Worm (Caenorhabditis elegans): ENCODE data around the gene pals-23.
A peak's percentile ranks its signal among the peaks of the same experiment; 100 is the strongest.

pals-23 gene

ce11 chrIII:154168-154567 is 29.6 kb downstream of the pals-23 start (continued):
- TF ChIP-seq pha-4 (GFP tag; IDR thresholded peaks at IDR 0.05) (no peak), pha-4 (tag; optimal IDR thresholded peaks at IDR 0.05) (no peak), lin-38 (GFP tag; IDR thresholded peaks at IDR 0.05) (no peak), nhr-28 (tag; optimal IDR thresholded peaks at IDR 0.05) (peak; percentile 99), tag-97 (GFP tag; IDR thresholded peaks at IDR 0.05) (no peak), ctbp-1 (GFP tag; IDR thresholded peaks at IDR 0.05) (no peak), dmd-9 (GFP tag; IDR thresholded peaks at IDR 0.05) (no peak), mes-2 (tag; optimal IDR thresholded peaks at IDR 0.05; ENCODE audit: poor library complexity, severe bottlenecking) (no peak), dpl-1 (GFP tag; optimal IDR thresholded peaks at IDR 0.05) (no peak), ZK546.5 (tag; optimal IDR thresholded peaks at IDR 0.05) (no peak), saeg-2 (GFP tag; IDR thresholded peaks at IDR 0.05) (no peak), aly-2 (tag; optimal IDR thresholded peaks at IDR 0.05) (no peak)

- no peak for TF ChIP-seq zip-11 (GFP tag; IDR thresholded peaks at IDR 0.05)
Observed at ce11 chrIII:156645-157044, 32.1 kb downstream of the pals-23 start, which contains the start of the genes zig-13 and ver-1. zig-13 (minus strand) TSS chrIII:156745. ver-1 (plus strand) TSS chrIII:156824.

ce11 chrIII:157980-158379 is 33.4 kb downstream of the pals-23 start:
- TF ChIP-seq dpl-1 (GFP tag; optimal IDR thresholded peaks at IDR 0.05) (no peak), F37D6.2 (tag; optimal IDR thresholded peaks at IDR 0.05) (no peak), saeg-2 (GFP tag; IDR thresholded peaks at IDR 0.05) (no peak), snpc-4 (tag; optimal IDR thresholded peaks at IDR 0.05) (no peak), php-3 (GFP tag; IDR thresholded peaks at IDR 0.05) (no peak), aha-1 (tag) (peak; percentile 17), vab-7 (GFP tag; IDR thresholded peaks at IDR 0.05) (no peak), T26A8.4 (GFP tag; IDR thresholded peaks at IDR 0.05) (no peak), nhr-11 (tag; optimal IDR thresholded peaks at IDR 0.05) (no peak), zfp-3 (GFP tag; conservative IDR thresholded peaks at IDR 0.05) (no peak), set-16 (GFP tag; IDR thresholded peaks at IDR 0.05) (peak; percentile 78), mes-2 (tag; optimal IDR thresholded peaks at IDR 0.05; ENCODE audit: poor library complexity, severe bottlenecking) (no peak)

- peak in 1 of 2 experiments; percentile 90 for TF ChIP-seq unc-62 (GFP tag; optimal IDR thresholded peaks at IDR 0.05 in 1 of 2)
- TF ChIP-seq unc-62 (tag; optimal IDR thresholded peaks at IDR 0.05) = no peak
- TF ChIP-seq egl-27 (tag; optimal IDR thresholded peaks at IDR 0.05) = no peak
- TF ChIP-seq nhr-237 (tag; optimal IDR thresholded peaks at IDR 0.05) = no peak
- no peak for TF ChIP-seq mxl-3 (GFP tag; optimal IDR thresholded peaks at IDR 0.05)
Observed at ce11 chrIII:159149-159548, 34.6 kb downstream of the pals-23 start.

ce11 chrIII:159665-160064 is 35.1 kb downstream of the pals-23 start:
- TF ChIP-seq duxl-1 (tag; optimal IDR thresholded peaks at IDR 0.05; ENCODE audit: poor library complexity) (no peak), lin-1 (GFP tag; IDR thresholded peaks at IDR 0.05) (no peak), ceh-32 (tag; optimal IDR thresholded peaks at IDR 0.05; ENCODE audit: poor library complexity) (no peak), daf-8 (GFP tag; IDR thresholded peaks at IDR 0.05) (0 out of 2 replicates have a peak, but pooled peaks have one; percentile 9), egl-43 (GFP tag; IDR thresholded peaks at IDR 0.05) (peak; percentile 40; the same call in 1 of the 2 replicates), F49E8.2 (tag; optimal IDR thresholded peaks at IDR 0.05; ENCODE audit: borderline replicate concordance) (no peak), madf-5 (GFP tag; IDR thresholded peaks at IDR 0.05) (0 out of 4 replicates have a peak, but pooled peaks of 1 of the 2 experiments have one; percentile 35), nhr-11 (tag; optimal IDR thresholded peaks at IDR 0.05) (no peak), ztf-7 (tag; optimal IDR thresholded peaks at IDR 0.05) (no peak), sdz-12 (GFP tag; optimal IDR thresholded peaks at IDR 0.05) (no peak), nhr-10 (tag; optimal IDR thresholded peaks at IDR 0.05) (no peak), F26F4.8 (GFP tag; conservative IDR thresholded peaks at IDR 0.05) (no peak), aha-1 (tag) (peak; percentile 95), dmd-8 (GFP tag; IDR thresholded peaks at IDR 0.05) (peak; percentile 10; the same call in 1 of the 2 replicates), unc-62 (GFP tag; optimal IDR thresholded peaks at IDR 0.05 in 1 of 2) (peak in 1 of 2 experiments; percentile 75), unc-62 (tag; optimal IDR thresholded peaks at IDR 0.05) (no peak), lin-15B (tag; optimal IDR thresholded peaks at IDR 0.05) (no peak), pqm-1 (tag; optimal IDR thresholded peaks at IDR 0.05) (no peak), set-16 (GFP tag; IDR thresholded peaks at IDR 0.05) (peak; percentile 26; the same call in 1 of the 2 replicates)
